Fruit fly (Drosophila melanogaster) ovary, adult (tissue): ENCODE results near the gene CG43736.

Source experiments
- CG17801 ChIP-seq: fragments of 200-800 bp; optimal IDR thresholded peaks from 2 replicates; lab custom pipeline; 2019; ENCODE audit warnings: missing biosample characterization, mild to moderate bottlenecking, missing genetic modification characterization, moderate library complexity; ENCODE audit not compliant: partially characterized antibody

CG43736 gene

dm6 chrX:6857693-6858092 lies 6.0 kb upstream of the CG43736 start:
- TF ChIP-seq CG17801 (GFP tag; lab: Kevin White, UChicago), result no peak

- no peak for TF ChIP-seq CG17801 (GFP tag; lab: Kevin White, UChicago)
Measured at dm6 chrX:6859245-6859644, 4.4 kb upstream of the CG43736 start.

dm6 chrX:6859756-6860412 lies 3.8 kb upstream of the CG43736 start:
- peak; percentile 81 for TF ChIP-seq CG17801 (GFP tag; lab: Kevin White, UChicago)

- TF ChIP-seq CG17801 (GFP tag; lab: Kevin White, UChicago), result no peak
Measured at dm6 chrX:6860413-6861089, 3.1 kb upstream of the CG43736 start.

dm6 chrX:6861523-6862077 lies 2.1 kb upstream of the CG43736 start:
- peak; percentile 89 for TF ChIP-seq CG17801 (GFP tag; lab: Kevin White, UChicago)

dm6 chrX:6862521-6863288 lies 983 bp upstream of the CG43736 start:
- no peak for TF ChIP-seq CG17801 (GFP tag; lab: Kevin White, UChicago)

- no peak for TF ChIP-seq CG17801 (GFP tag; lab: Kevin White, UChicago)
Measured at dm6 chrX:6865039-6865438, 1.4 kb downstream of the CG43736 start.

- TF ChIP-seq CG17801 (GFP tag; lab: Kevin White, UChicago), result peak; percentile 30
Measured at dm6 chrX:6866040-6866439, 2.4 kb downstream of the CG43736 start.

dm6 chrX:6866764-6867163 lies 3.1 kb downstream of the CG43736 start:
- TF ChIP-seq CG17801 (GFP tag; lab: Kevin White, UChicago), result no peak

- TF ChIP-seq CG17801 (GFP tag; lab: Kevin White, UChicago), result no peak
Measured at dm6 chrX:6867175-6868023, 3.7 kb downstream of the CG43736 start, which contains the start of gene CG14434. TSS of gene CG14434 (minus strand) at chrX:6867194.

- TF ChIP-seq CG17801 (GFP tag; lab: Kevin White, UChicago), result no peak
Measured at dm6 chrX:6868024-6868628, 4.4 kb downstream of the CG43736 start.

- no peak for TF ChIP-seq CG17801 (GFP tag; lab: Kevin White, UChicago)
Measured at dm6 chrX:6868629-6869579, 5.2 kb downstream of the CG43736 start.
